Fruit fly (Drosophila melanogaster): Measurements from ENCODE around the gene btl.

The btl gene

DNA sequence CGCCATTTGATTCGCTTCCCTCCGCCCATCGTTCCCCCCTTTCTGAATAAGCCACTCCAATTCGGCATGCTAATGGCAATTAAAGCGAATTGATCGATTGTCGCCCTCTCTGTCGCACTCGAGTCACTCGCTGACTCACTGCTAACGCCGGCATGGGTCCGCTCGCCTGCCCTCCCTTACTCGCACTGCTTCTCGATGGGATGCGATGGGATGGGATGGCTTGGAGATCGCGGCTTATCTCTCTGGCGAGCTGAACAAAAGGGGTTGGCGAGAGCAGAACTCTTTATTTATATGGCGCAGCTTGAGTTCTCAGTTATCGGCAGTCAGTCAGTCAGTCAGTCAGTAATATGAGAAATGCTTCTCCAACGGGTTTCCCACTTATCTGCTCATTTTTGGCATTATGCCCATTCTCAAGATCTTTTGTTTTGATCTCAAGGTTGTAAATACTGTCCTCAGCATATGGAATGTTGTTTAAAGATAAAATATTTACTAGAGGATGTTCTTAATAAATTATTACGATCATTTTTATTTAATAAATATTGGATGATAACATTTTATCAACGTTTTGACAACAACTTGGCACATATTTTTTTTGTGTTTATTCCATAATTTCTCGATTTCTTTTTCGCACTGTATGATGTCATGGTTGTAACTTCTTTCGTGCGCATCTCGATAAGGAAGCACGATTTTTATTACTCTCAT lies 19.6 kb upstream of the btl start (continued):
- no peak for TF ChIP-seq lab (GFP tag; optimal IDR thresholded peaks at IDR 0.05)
- no peak for TF ChIP-seq Dek (tag; optimal IDR thresholded peaks at IDR 0.05)
- 0 out of 2 replicates have a peak, but pooled peaks have one; percentile 13 for TF ChIP-seq Rfx (GFP tag; IDR thresholded peaks at IDR 0.05)
- peak; percentile 35; the same call in 1 of the 2 replicates for TF ChIP-seq Adf1 (GFP tag; IDR thresholded peaks at IDR 0.05)
- TF ChIP-seq pb (GFP tag; optimal IDR thresholded peaks at IDR 0.05) = no peak
- TF ChIP-seq gsb-n (tag; optimal IDR thresholded peaks at IDR 0.05) = peak; percentile 96
- no peak for TF ChIP-seq Nf-YA (GFP tag; IDR thresholded peaks at IDR 0.05)
- TF ChIP-seq Side (GFP tag; optimal IDR thresholded peaks at IDR 0.05) = no peak
- TF ChIP-seq her (GFP tag; optimal IDR thresholded peaks at IDR 0.05) = no peak
- TF ChIP-seq dpn (GFP tag; optimal IDR thresholded peaks at IDR 0.05) = no peak
- no peak for TF ChIP-seq NC2α (GFP tag; optimal IDR thresholded peaks at IDR 0.05)
- no peak for TF ChIP-seq CG8089 (GFP tag; optimal IDR thresholded peaks at IDR 0.05)
- TF ChIP-seq Dbx (GFP tag; IDR thresholded peaks at IDR 0.05) = 0 out of 3 replicates have a peak, but pooled peaks have one; percentile 6
- no peak for TF ChIP-seq HmgD (GFP tag; optimal IDR thresholded peaks at IDR 0.05)
- TF ChIP-seq CG5953 (GFP tag; IDR thresholded peaks at IDR 0.05) = 0 out of 2 replicates have a peak, but pooled peaks have one; percentile 23
- peak; percentile 88 for TF ChIP-seq crol (GFP tag; IDR thresholded peaks at IDR 0.05)
- TF ChIP-seq E2f1 (GFP tag; IDR thresholded peaks at IDR 0.05) = no peak
- TF ChIP-seq CG1832 (GFP tag; optimal IDR thresholded peaks at IDR 0.05) = peak; percentile 85
- no peak for TF ChIP-seq dimm (GFP tag; IDR thresholded peaks at IDR 0.05)
- TF ChIP-seq Dll (GFP tag; IDR thresholded peaks at IDR 0.05; ENCODE audit: partially characterized antibody) = peak; percentile 19; the same call in 1 of the 4 replicates
- TF ChIP-seq Drgx (GFP tag; IDR thresholded peaks at IDR 0.05) = no peak
- 0 out of 3 replicates have a peak, but pooled peaks have one; percentile 21 for TF ChIP-seq Opbp (GFP tag; IDR thresholded peaks at IDR 0.05; ENCODE audit: partially characterized antibody)
- TF ChIP-seq CG8290 (GFP tag; optimal IDR thresholded peaks at IDR 0.05) = no peak
- TF ChIP-seq CG8290 (tag; optimal IDR thresholded peaks at IDR 0.05) = peak in 1 of 2 experiments; percentile 52
- no peak for TF ChIP-seq pfk (GFP tag; optimal IDR thresholded peaks at IDR 0.05)
- TF ChIP-seq ci (GFP tag; IDR thresholded peaks at IDR 0.05) = no peak
- peak; percentile 64 for TF ChIP-seq CG13894 (tag; optimal IDR thresholded peaks at IDR 0.05)
- TF ChIP-seq Vsx1 (GFP tag; optimal IDR thresholded peaks at IDR 0.05) = peak; percentile 3

dm6 chr3L:14056816-14057215 lies 18.8 kb upstream of the btl start:
- TF ChIP-seq Rfx (GFP tag; IDR thresholded peaks at IDR 0.05) = 0 out of 2 replicates have a peak, but pooled peaks have one; percentile 15
- no peak for TF ChIP-seq B-H2 (GFP tag; optimal IDR thresholded peaks at IDR 0.05)
- TF ChIP-seq tll (GFP tag; optimal IDR thresholded peaks at IDR 0.05) = peak in 1 of 2 experiments; percentile 75
- no peak for TF ChIP-seq Dek (tag; optimal IDR thresholded peaks at IDR 0.05)
- TF ChIP-seq sens (GFP tag) = peak; percentile 63
- TF ChIP-seq Hmr (GFP tag; optimal IDR thresholded peaks at IDR 0.05) = peak; percentile 2
- peak; percentile 22; the same call in 1 of the 2 replicates for TF ChIP-seq sob (GFP tag; IDR thresholded peaks at IDR 0.05)
- no peak for TF ChIP-seq gro (GFP tag; optimal IDR thresholded peaks at IDR 0.05)
- TF ChIP-seq Dfd (GFP tag; optimal IDR thresholded peaks at IDR 0.05) = no peak
- 0 out of 2 replicates have a peak, but pooled peaks have one; percentile 25 for TF ChIP-seq CG9932 (GFP tag; IDR thresholded peaks at IDR 0.05)
- TF ChIP-seq Adf1 (GFP tag; IDR thresholded peaks at IDR 0.05) = peak; percentile 10; the same call in 1 of the 2 replicates
- TF ChIP-seq Dbx (GFP tag; IDR thresholded peaks at IDR 0.05) = peak; percentile 33; the same call in 1 of the 3 replicates
- TF ChIP-seq gem (tag; optimal IDR thresholded peaks at IDR 0.05) = no peak
- TF ChIP-seq ftz-f1 (GFP tag; optimal IDR thresholded peaks at IDR 0.05) = peak; percentile 56
- TF ChIP-seq da (GFP tag; optimal IDR thresholded peaks at IDR 0.05) = no peak
- peak; percentile 70 for TF ChIP-seq CG15479 (GFP tag; optimal IDR thresholded peaks at IDR 0.05)
- peak; percentile 7; the same call in 1 of the 2 replicates for TF ChIP-seq CG32772 (GFP tag; IDR thresholded peaks at IDR 0.05)
- 0 out of 3 replicates have a peak, but pooled peaks have one; percentile 13 for TF ChIP-seq otp (GFP tag; IDR thresholded peaks at IDR 0.05)
- no peak for TF ChIP-seq CG10543 (GFP tag; optimal IDR thresholded peaks at IDR 0.05)
- TF ChIP-seq chif (GFP tag; optimal IDR thresholded peaks at IDR 0.05) = no peak
- TF ChIP-seq rib (GFP tag; IDR thresholded peaks at IDR 0.05) = peak; percentile 71; the same call in 1 of the 2 replicates
- TF ChIP-seq D19B (GFP tag; optimal IDR thresholded peaks at IDR 0.05) = peak; percentile 45
- no peak for TF ChIP-seq prd (optimal IDR thresholded peaks at IDR 0.05)
- 0 out of 3 replicates have a peak, but pooled peaks have one; percentile 7 for TF ChIP-seq prd (GFP tag; IDR thresholded peaks at IDR 0.05)
- 0 out of 3 replicates have a peak, but pooled peaks have one; percentile 38 for TF ChIP-seq ken (GFP tag; IDR thresholded peaks at IDR 0.05)
- TF ChIP-seq CG6175 (GFP tag; IDR thresholded peaks at IDR 0.05) = peak; percentile 61; the same call in 2 of the 3 replicates
